Fruit fly (Drosophila melanogaster) whole organism, embryonic: ENCODE measurements around the gene Cyp28c1.
A peak's percentile ranks its signal among the peaks of the same experiment; 100 is the strongest.

Experiments used
- Ada2b ChIP-seq: fragments of 200-800 bp; sonication (Bioruptor generic); IDR thresholded peaks from 2 replicates; pipeline ENCODE4 v1.3.6; 2022; ENCODE audit warnings: missing biosample characterization, missing genetic modification characterization
- CG10274 ChIP-seq: fragments of 200-800 bp; sonication (Bioruptor generic); optimal IDR thresholded peaks from 3 replicates; lab custom pipeline; 2017; ENCODE audit warnings: missing biosample characterization, mild to moderate bottlenecking, missing genetic modification characterization
- CG12236 ChIP-seq: fragments of 200-800 bp; sonication (Bioruptor generic); optimal IDR thresholded peaks from 2 replicates; lab custom pipeline; 2016; ENCODE audit warnings: missing biosample characterization, missing genetic modification characterization
- CG15514 ChIP-seq: fragments of 200-800 bp; sonication (Bioruptor generic); optimal IDR thresholded peaks from 3 replicates; lab custom pipeline; 2017; ENCODE audit warnings: missing biosample characterization, missing genetic modification characterization, mild to moderate bottlenecking, moderate library complexity, missing genetic modification reagents
- CG15696 ChIP-seq: fragments of 200-800 bp; sonication (Bioruptor generic); optimal IDR thresholded peaks from 2 replicates; lab custom pipeline; 2019; ENCODE audit warnings: missing biosample characterization, mild to moderate bottlenecking, missing genetic modification characterization, moderate library complexity
- CG18262 ChIP-seq: fragments of 200-800 bp; optimal IDR thresholded peaks from 3 replicates; lab custom pipeline; 2019; ENCODE audit warnings: missing biosample characterization, mild to moderate bottlenecking, missing genetic modification characterization, moderate library complexity
- CG18476 ChIP-seq: fragments of 200-800 bp; sonication (Bioruptor generic); optimal IDR thresholded peaks from 2 replicates; lab custom pipeline; 2016; ENCODE audit warnings: missing biosample characterization, mild to moderate bottlenecking, missing genetic modification characterization
- CG30020 ChIP-seq: fragments of 200-800 bp; optimal IDR thresholded peaks from 2 replicates; lab custom pipeline; 2019; ENCODE audit warnings: missing biosample characterization, mild to moderate bottlenecking, missing genetic modification characterization, moderate library complexity
- CG31388 ChIP-seq: fragments of 200-800 bp; sonication (Bioruptor generic); optimal IDR thresholded peaks from 2 replicates; lab custom pipeline; 2016; ENCODE audit warnings: missing biosample characterization, missing genetic modification characterization
- CG33213 ChIP-seq: fragments of 200-800 bp; sonication (Bioruptor generic); optimal IDR thresholded peaks from 3 replicates; lab custom pipeline; 2016; ENCODE audit warnings: missing biosample characterization, missing genetic modification characterization
- CG3726 ChIP-seq: fragments of 200-800 bp; sonication (Bioruptor generic); IDR thresholded peaks from 3 replicates; pipeline ENCODE4, ENCODE4 v1.3.6; 2022; ENCODE audit warnings: missing biosample characterization, missing genetic modification characterization
- CG5245 ChIP-seq: fragments of 200-800 bp; sonication (Bioruptor generic); optimal IDR thresholded peaks from 3 replicates; lab custom pipeline; 2016; ENCODE audit warnings: missing biosample characterization, missing genetic modification characterization
- CG6254 ChIP-seq: fragments of 200-800 bp; sonication (Bioruptor generic); optimal IDR thresholded peaks from 3 replicates; lab custom pipeline; 2017; ENCODE audit warnings: mild to moderate bottlenecking, missing biosample characterization, missing genetic modification reagents, missing genetic modification characterization
- CG6272 ChIP-seq: fragments of 200-800 bp; sonication (Bioruptor generic); IDR thresholded peaks from 2 replicates; pipeline ENCODE4 v1.3.6; 2022; ENCODE audit warnings: missing biosample characterization, missing genetic modification characterization
- CG7357 ChIP-seq: fragments of 200-800 bp; sonication (Bioruptor generic); IDR thresholded peaks from 3 replicates; pipeline ENCODE4 v1.3.6; 2022; ENCODE audit warnings: missing biosample characterization, missing genetic modification characterization
- CG7987 ChIP-seq: fragments of 200-800 bp; sonication (Bioruptor generic); optimal IDR thresholded peaks from 2 replicates; lab custom pipeline; 2018; ENCODE audit warnings: missing biosample characterization, mild to moderate bottlenecking, missing genetic modification characterization, moderate library complexity
- CG8359 ChIP-seq: fragments of 200-800 bp; sonication (Bioruptor generic); optimal IDR thresholded peaks from 2 replicates; lab custom pipeline; 2017; ENCODE audit warnings: missing biosample characterization, mild to moderate bottlenecking, missing genetic modification characterization, borderline replicate concordance
- Camta ChIP-seq: fragments of 200-800 bp; sonication (Bioruptor generic); optimal IDR thresholded peaks from 2 replicates; lab custom pipeline; 2016; ENCODE audit warnings: missing biosample characterization, missing genetic modification characterization
- CrebB ChIP-seq: fragments of 200-800 bp; sonication (Bioruptor generic); optimal IDR thresholded peaks from 3 replicates; lab custom pipeline; 2018; ENCODE audit warnings: missing biosample characterization, mild to moderate bottlenecking, missing genetic modification characterization
- E2f1 ChIP-seq: fragments of 200-800 bp; sonication (Bioruptor generic); IDR thresholded peaks from 2 replicates; pipeline ENCODE4 v1.3.6; 2022; ENCODE audit warnings: missing biosample characterization, missing genetic modification characterization
- Elba2 ChIP-seq: fragments of 200-800 bp; sonication (Bioruptor generic); optimal IDR thresholded peaks from 3 replicates; lab custom pipeline; 2016; ENCODE audit warnings: missing biosample characterization, missing genetic modification characterization
- Med ChIP-seq: fragments of 200-800 bp; sonication (Bioruptor generic); peaks from one replicate; lab custom pipeline; 2016; ENCODE audit warnings: missing biosample characterization, missing genetic modification characterization, mild to moderate bottlenecking, inconsistent platforms, moderate library complexity
- Meics ChIP-seq: fragments of 200-800 bp; sonication (Bioruptor generic); optimal IDR thresholded peaks from 2 replicates; lab custom pipeline; 2017; ENCODE audit warnings: missing biosample characterization, mild to moderate bottlenecking, missing genetic modification characterization
- Nf-YB ChIP-seq: fragments of 200-800 bp; sonication (Bioruptor generic); optimal IDR thresholded peaks from 3 replicates; lab custom pipeline; 2019; ENCODE audit warnings: missing biosample characterization, mild to moderate bottlenecking, missing genetic modification characterization, moderate library complexity
- NfI ChIP-seq: fragments of 200-800 bp; sonication (Bioruptor generic); optimal IDR thresholded peaks from 3 replicates; lab custom pipeline; 2018; ENCODE audit warnings: missing biosample characterization, mild to moderate bottlenecking, missing genetic modification characterization, moderate library complexity
- Oli ChIP-seq: fragments of 200-800 bp; sonication (Bioruptor generic); optimal IDR thresholded peaks from 2 replicates; lab custom pipeline; 2018; ENCODE audit warnings: missing biosample characterization, mild to moderate bottlenecking, missing genetic modification characterization, moderate library complexity
- PHDP ChIP-seq: fragments of 200-800 bp; sonication (Bioruptor generic); optimal IDR thresholded peaks from 3 replicates; lab custom pipeline; 2018; ENCODE audit warnings: missing biosample characterization, mild to moderate bottlenecking, missing genetic modification characterization, moderate library complexity
- Ptx1 ChIP-seq: fragments of 200-800 bp; sonication (Bioruptor generic); IDR thresholded peaks from 2 replicates; pipeline ENCODE4 v1.3.6; 2022; ENCODE audit warnings: missing biosample characterization, missing genetic modification characterization
- Sry-δ ChIP-seq: fragments of 200-800 bp; sonication (Bioruptor generic); optimal IDR thresholded peaks from 2 replicates; lab custom pipeline; 2016; ENCODE audit warnings: missing biosample characterization, missing genetic modification characterization
- al ChIP-seq: fragments of 200-800 bp; sonication (Bioruptor generic); IDR thresholded peaks from 2 replicates; pipeline ENCODE4 v1.3.6; 2022; ENCODE audit warnings: missing biosample characterization, missing genetic modification characterization
- aop ChIP-seq: fragments of 200-800 bp; sonication (Bioruptor generic); IDR thresholded peaks from 2 replicates; pipeline ENCODE4 v1.3.6; 2022; ENCODE audit warnings: missing biosample characterization, missing genetic modification characterization
- chinmo ChIP-seq: fragments of 200-800 bp; sonication (Bioruptor generic); IDR thresholded peaks from 4 replicates; pipeline ENCODE4 v1.3.6; 2022; ENCODE audit warnings: missing biosample characterization, missing genetic modification characterization; ENCODE audit not compliant: partially characterized antibody
- dmrt11E ChIP-seq: fragments of 200-800 bp; sonication (Bioruptor generic); optimal IDR thresholded peaks from 3 replicates; lab custom pipeline; 2018; ENCODE audit warnings: missing biosample characterization, mild to moderate bottlenecking, missing genetic modification characterization, moderate library complexity
- ems ChIP-seq: fragments of 200-800 bp; sonication (Bioruptor generic); optimal IDR thresholded peaks from 3 replicates; lab custom pipeline; 2016; ENCODE audit warnings: missing biosample characterization, missing genetic modification characterization
- eyg ChIP-seq: fragments of 200-800 bp; sonication (Bioruptor generic); optimal IDR thresholded peaks from 3 replicates; lab custom pipeline; 2016; ENCODE audit warnings: missing biosample characterization, missing genetic modification characterization
- gcm ChIP-seq: fragments of 200-800 bp; sonication (Bioruptor generic); optimal IDR thresholded peaks from 2 replicates; lab custom pipeline; 2019; ENCODE audit warnings: missing biosample characterization, mild to moderate bottlenecking, missing genetic modification characterization, moderate library complexity
- her ChIP-seq: fragments of 200-800 bp; sonication (Bioruptor generic); optimal IDR thresholded peaks from 2 replicates; lab custom pipeline; 2016; ENCODE audit warnings: missing biosample characterization, missing genetic modification characterization
- kay ChIP-seq: fragments of 200-800 bp; sonication (Bioruptor generic); optimal IDR thresholded peaks from 2 replicates; lab custom pipeline; 2016; ENCODE audit warnings: missing biosample characterization, missing genetic modification characterization
- lov ChIP-seq, 2 experiments: fragments of 200-800 bp in 1 of 2; fragments of >200 bp in 1 of 2; sonication (Bioruptor generic) in 1 of 2; IDR thresholded peaks in 1 of 2; optimal IDR thresholded peaks in 1 of 2; 2 replicates in 1 of 2; 3 replicates in 1 of 2; pipeline versions ENCODE4 v1.3.6 to Lab custom; 2017 to 2022; ENCODE audit warnings: missing biosample characterization in 1 of 2, missing genetic modification characterization in 1 of 2
- mirr ChIP-seq: fragments of 200-800 bp; sonication (Bioruptor generic); optimal IDR thresholded peaks from 3 replicates; lab custom pipeline; 2018; ENCODE audit warnings: missing biosample characterization, mild to moderate bottlenecking, missing genetic modification characterization
- pum ChIP-seq: fragments of 200-800 bp; sonication (Bioruptor generic); optimal IDR thresholded peaks from 2 replicates; lab custom pipeline; 2016; ENCODE audit warnings: missing biosample characterization, missing genetic modification characterization
- scrt ChIP-seq: fragments of 200-800 bp; sonication (Bioruptor generic); optimal IDR thresholded peaks from 2 replicates; lab custom pipeline; 2018; ENCODE audit warnings: missing biosample characterization, mild to moderate bottlenecking, missing genetic modification characterization, moderate library complexity
- sna ChIP-seq: fragments of 200-800 bp; sonication (Bioruptor generic); IDR thresholded peaks from 2 replicates; pipeline ENCODE4 v1.3.6; 2022; ENCODE audit warnings: missing biosample characterization, missing genetic modification characterization; ENCODE audit not compliant: partially characterized antibody
- sob ChIP-seq: fragments of 200-800 bp; sonication (Bioruptor generic); IDR thresholded peaks from 2 replicates; pipeline ENCODE4 v1.3.6; 2022; ENCODE audit warnings: missing biosample characterization, missing genetic modification characterization
- tap ChIP-seq: fragments of 200-800 bp; optimal IDR thresholded peaks from 3 replicates; lab custom pipeline; 2019; ENCODE audit warnings: missing biosample characterization, mild to moderate bottlenecking, missing genetic modification characterization, moderate library complexity
- tna ChIP-seq: fragments of 200-800 bp; sonication (Bioruptor generic); IDR thresholded peaks from 2 replicates; pipeline ENCODE4 v1.3.6; 2022; ENCODE audit warnings: missing biosample characterization, missing genetic modification characterization; ENCODE audit not compliant: partially characterized antibody
- toy ChIP-seq: fragments of 200-800 bp; sonication (Bioruptor generic); IDR thresholded peaks from 2 replicates; pipeline ENCODE4 v1.3.6; 2022; ENCODE audit warnings: missing biosample characterization, missing genetic modification characterization
- vfl ChIP-seq: fragments of 200-800 bp; sonication (Bioruptor generic); optimal IDR thresholded peaks from 2 replicates; lab custom pipeline; 2016; ENCODE audit warnings: missing biosample characterization, missing genetic modification characterization
- zf30C ChIP-seq: fragments of 200-800 bp; sonication (Bioruptor generic); optimal IDR thresholded peaks from 3 replicates; lab custom pipeline; 2018; ENCODE audit warnings: missing biosample characterization, mild to moderate bottlenecking, missing genetic modification characterization

Cyp28c1 gene

dm6 chrX:11846049-11846718 lies 6.8 kb downstream of the Cyp28c1 start, which contains the start of gene CG15740 (continued):
- TF ChIP-seq dmrt11E (tag; lab: Kevin White, UChicago) (no peak), scrt (no peak), CG18476 (GFP tag; lab: Kevin White, UChicago) (no peak), toy (GFP tag; lab: Robert Waterston, UW) (no peak), CG18262 (tag; lab: Kevin White, UChicago) (no peak), CG15696 (no peak), Ptx1 (GFP tag; lab: Robert Waterston, UW) (peak; percentile 78), NfI (GFP tag; lab: Kevin White, UChicago) (no peak), CG8359 (no peak), pum (GFP tag; lab: Kevin White, UChicago) (peak; percentile 46), Med (peak; percentile 84), CG12236 (GFP tag; lab: Kevin White, UChicago) (no peak), sob (GFP tag; lab: Robert Waterston, UW) (peak; percentile 25; the same call in 1 of the 2 replicates), Camta (GFP tag; lab: Kevin White, UChicago) (peak; percentile 46), ems (no peak), CG30020 (tag; lab: Kevin White, UChicago) (no peak), E2f1 (GFP tag; lab: Robert Waterston, UW) (0 out of 2 replicates have a peak, but pooled peaks have one; percentile 44), al (GFP tag; lab: Robert Waterston, UW) (0 out of 2 replicates have a peak, but pooled peaks have one; percentile 20), sna (no peak), vfl (GFP tag; lab: Kevin White, UChicago) (no peak), zf30C (GFP tag; lab: Kevin White, UChicago) (no peak), CG7357 (GFP tag; lab: Robert Waterston, UW) (0 out of 3 replicates have a peak, but pooled peaks have one; percentile 25), PHDP (tag; lab: Kevin White, UChicago) (peak; percentile 28), mirr (no peak), chinmo (no peak), Sry-δ (GFP tag; lab: Kevin White, UChicago) (no peak), eyg (GFP tag; lab: Kevin White, UChicago) (no peak), lov (optimal IDR thresholded peaks at IDR 0.05; lab: Kevin White, UChicago) (no peak), lov (GFP tag; IDR thresholded peaks at IDR 0.05; lab: Robert Waterston, UW) (no peak), CG33213 (GFP tag; lab: Kevin White, UChicago) (no peak), CG6254 (GFP tag; lab: Kevin White, UChicago) (no peak), kay (GFP tag; lab: Kevin White, UChicago) (no peak), Elba2 (GFP tag; lab: Kevin White, UChicago) (no peak), CG15514 (no peak), Oli (peak; percentile 58), Nf-YB (GFP tag; lab: Kevin White, UChicago) (no peak), CrebB (no peak), CG5245 (GFP tag; lab: Kevin White, UChicago) (no peak), CG31388 (no peak), gcm (GFP tag; lab: Kevin White, UChicago) (no peak), Ada2b (GFP tag; lab: Robert Waterston, UW) (peak; percentile 62), tap (tag; lab: Kevin White, UChicago) (no peak), her (GFP tag; lab: Kevin White, UChicago) (no peak), Meics (GFP tag; lab: Kevin White, UChicago) (peak; percentile 33), CG10274 (GFP tag; lab: Kevin White, UChicago) (no peak), CG3726 (GFP tag; lab: Robert Waterston, UW) (no peak), CG7987 (GFP tag; lab: Kevin White, UChicago) (no peak), tna (GFP tag; lab: Robert Waterston, UW) (no peak), CG6272 (GFP tag; lab: Robert Waterston, UW) (no peak), aop (GFP tag; lab: Robert Waterston, UW) (no peak)
